Worm (Caenorhabditis elegans): Measurements from ENCODE around the gene B0281.3.

ce11 chrII:2336177-2336576 lies 29.3 kb downstream of the B0281.3 start:
- TF ChIP-seq him-1 (tag; optimal IDR thresholded peaks at IDR 0.05), result no peak
- TF ChIP-seq dao-5 (tag; optimal IDR thresholded peaks at IDR 0.05), result no peak

Data from whole organism, L4/young adult.